Fruit fly (Drosophila melanogaster) whole organism, embryonic: ENCODE results near the gene Prosbeta6.

Experiments used
- Atf3 ChIP-seq: fragments of 200-800 bp; sonication (Bioruptor generic); optimal IDR thresholded peaks from 3 replicates; lab custom pipeline; 2016; ENCODE audit warnings: missing biosample characterization, missing genetic modification characterization
- BEAF-32 ChIP-seq: fragments of 200-800 bp; sonication (Bioruptor generic); optimal IDR thresholded peaks from 3 replicates; lab custom pipeline; 2017; ENCODE audit warnings: missing biosample characterization, missing genetic modification characterization, mild to moderate bottlenecking, moderate library complexity, missing genetic modification reagents
- CG10979 ChIP-seq: fragments of 200-800 bp; sonication (Bioruptor generic); optimal IDR thresholded peaks from 2 replicates; lab custom pipeline; 2018; ENCODE audit warnings: missing biosample characterization, mild to moderate bottlenecking, missing genetic modification characterization, moderate library complexity
- CG11696 ChIP-seq: fragments of 200-800 bp; sonication (Bioruptor generic); IDR thresholded peaks from 2 replicates; pipeline ENCODE4 v1.3.6; 2022; ENCODE audit warnings: missing biosample characterization, missing genetic modification characterization
- CG12071 ChIP-seq: fragments of 200-800 bp; sonication (Bioruptor generic); optimal IDR thresholded peaks from 3 replicates; lab custom pipeline; 2018; ENCODE audit warnings: missing biosample characterization, mild to moderate bottlenecking, missing genetic modification characterization
- CG13775 ChIP-seq: fragments of 200-800 bp; sonication (Bioruptor generic); optimal IDR thresholded peaks from 3 replicates; lab custom pipeline; 2017; ENCODE audit warnings: missing biosample characterization, mild to moderate bottlenecking, missing genetic modification characterization
- CG14050 ChIP-seq: fragments of 200-800 bp; sonication (Bioruptor generic); IDR thresholded peaks from 3 replicates; pipeline ENCODE4 v1.3.6; 2022; ENCODE audit warnings: missing biosample characterization, missing genetic modification characterization
- CG15011 ChIP-seq: fragments of 200-800 bp; sonication (Bioruptor generic); optimal IDR thresholded peaks from 3 replicates; lab custom pipeline; 2018; ENCODE audit warnings: missing biosample characterization, mild to moderate bottlenecking, missing genetic modification characterization
- CG15073 ChIP-seq: fragments of 200-800 bp; sonication (Bioruptor generic); optimal IDR thresholded peaks from 2 replicates; lab custom pipeline; 2016; ENCODE audit warnings: missing biosample characterization, missing genetic modification characterization
- CG17361 ChIP-seq: fragments of 200-800 bp; sonication (Bioruptor generic); IDR thresholded peaks from 3 replicates; pipeline ENCODE4 v1.3.6; 2022; ENCODE audit warnings: missing biosample characterization, missing genetic modification characterization
- CG17829 ChIP-seq: fragments of 200-800 bp; optimal IDR thresholded peaks from 2 replicates; lab custom pipeline; 2019; ENCODE audit warnings: missing biosample characterization, mild to moderate bottlenecking, missing genetic modification characterization, moderate library complexity
- CG30020 ChIP-seq: fragments of 200-800 bp; optimal IDR thresholded peaks from 2 replicates; lab custom pipeline; 2019; ENCODE audit warnings: missing biosample characterization, mild to moderate bottlenecking, missing genetic modification characterization, moderate library complexity
- CG3847 ChIP-seq: fragments of 200-800 bp; sonication (Bioruptor generic); IDR thresholded peaks from 2 replicates; pipeline ENCODE4 v1.3.6; 2022; ENCODE audit warnings: missing biosample characterization, missing genetic modification characterization
- CG4328 ChIP-seq: fragments of 200-800 bp; sonication (Bioruptor generic); optimal IDR thresholded peaks from 3 replicates; lab custom pipeline; 2017; ENCODE audit warnings: missing biosample characterization, missing genetic modification reagents, missing genetic modification characterization
- CG5180 ChIP-seq: fragments of 200-800 bp; sonication (Bioruptor generic); optimal IDR thresholded peaks from 3 replicates; lab custom pipeline; 2017; ENCODE audit warnings: missing biosample characterization, missing genetic modification characterization, mild to moderate bottlenecking, moderate library complexity, missing genetic modification reagents
- CG5953 ChIP-seq: fragments of 200-800 bp; sonication (Bioruptor generic); IDR thresholded peaks from 2 replicates; pipeline ENCODE4 v1.3.6; 2022; ENCODE audit warnings: missing biosample characterization, missing genetic modification characterization
- CG6689 ChIP-seq: fragments of 200-800 bp; sonication (Bioruptor generic); IDR thresholded peaks from 2 replicates; pipeline ENCODE4 v1.3.6; 2022; ENCODE audit warnings: missing biosample characterization, missing genetic modification characterization
- CG9609 ChIP-seq: fragments of 200-800 bp; sonication (Bioruptor generic); optimal IDR thresholded peaks from 3 replicates; lab custom pipeline; 2016; ENCODE audit warnings: missing biosample characterization, missing genetic modification characterization
- Chrac-16 ChIP-seq: fragments of 200-800 bp; sonication (Bioruptor generic); optimal IDR thresholded peaks from 3 replicates; lab custom pipeline; 2016; ENCODE audit warnings: missing biosample characterization, missing genetic modification characterization
- CkIIα-i1 ChIP-seq: fragments of 200-800 bp; sonication (Bioruptor generic); IDR thresholded peaks from 2 replicates; pipeline ENCODE4 v1.3.6; 2022; ENCODE audit warnings: missing biosample characterization, missing genetic modification characterization
- Dll ChIP-seq: fragments of 200-800 bp; sonication (Bioruptor generic); IDR thresholded peaks from 4 replicates; pipeline ENCODE4 v1.3.6; 2022; ENCODE audit warnings: missing biosample characterization, missing genetic modification characterization; ENCODE audit not compliant: partially characterized antibody
- Elba2 ChIP-seq: fragments of 200-800 bp; sonication (Bioruptor generic); optimal IDR thresholded peaks from 3 replicates; lab custom pipeline; 2016; ENCODE audit warnings: missing biosample characterization, missing genetic modification characterization
- Fer3 ChIP-seq: fragments of 200-800 bp; sonication (Bioruptor generic); optimal IDR thresholded peaks from 2 replicates; lab custom pipeline; 2018; ENCODE audit warnings: missing biosample characterization, mild to moderate bottlenecking, missing genetic modification characterization, moderate library complexity
- GATAe ChIP-seq: fragments of 200-800 bp; sonication (Bioruptor generic); conservative IDR thresholded peaks from 2 replicates; pipeline ENCODE4 v1.3.6; 2022; ENCODE audit warnings: missing biosample characterization, missing genetic modification characterization
- H15 ChIP-seq: fragments of 200-800 bp; sonication (Bioruptor generic); IDR thresholded peaks from 3 replicates; pipeline ENCODE4 v1.3.6; 2022; ENCODE audit warnings: missing biosample characterization, missing genetic modification characterization
- Hand ChIP-seq: fragments of 200-800 bp; sonication (Bioruptor generic); optimal IDR thresholded peaks from 2 replicates; lab custom pipeline; 2017; ENCODE audit warnings: mild to moderate bottlenecking, missing biosample characterization, missing genetic modification reagents, missing genetic modification characterization
- Hey ChIP-seq: fragments of 200-800 bp; sonication (Bioruptor generic); optimal IDR thresholded peaks from 3 replicates; lab custom pipeline; 2018; ENCODE audit warnings: missing biosample characterization, mild to moderate bottlenecking, missing genetic modification characterization
- MESR4 ChIP-seq: fragments of 200-800 bp; sonication (Bioruptor generic); optimal IDR thresholded peaks from 2 replicates; lab custom pipeline; 2018; ENCODE audit warnings: missing biosample characterization, mild to moderate bottlenecking, missing genetic modification characterization, moderate library complexity
- Max ChIP-seq: fragments of 200-800 bp; sonication (Bioruptor generic); optimal IDR thresholded peaks from 2 replicates; lab custom pipeline; 2016; ENCODE audit warnings: missing biosample characterization, mild to moderate bottlenecking, missing genetic modification characterization
- Med ChIP-seq: fragments of 200-800 bp; sonication (Bioruptor generic); peaks from one replicate; lab custom pipeline; 2016; ENCODE audit warnings: missing biosample characterization, missing genetic modification characterization, mild to moderate bottlenecking, inconsistent platforms, moderate library complexity
- Mrtf ChIP-seq: fragments of 200-800 bp; sonication (Bioruptor generic); IDR thresholded peaks from 3 replicates; pipeline ENCODE4 v1.3.6; 2022; ENCODE audit warnings: missing biosample characterization, missing genetic modification characterization
- Myb ChIP-seq: fragments of 200-800 bp; sonication (Bioruptor generic); optimal IDR thresholded peaks from 2 replicates; lab custom pipeline; 2016; ENCODE audit warnings: missing biosample characterization, missing genetic modification characterization
- Nf-YC ChIP-seq: fragments of 200-800 bp; optimal IDR thresholded peaks from 3 replicates; lab custom pipeline; 2019; ENCODE audit warnings: missing biosample characterization, mild to moderate bottlenecking, missing genetic modification characterization, moderate library complexity
- Pdp1 ChIP-seq, 2 experiments: fragments of 200-800 bp; sonication (Bioruptor generic); optimal IDR thresholded peaks; 3 replicates each; lab custom pipeline; 2016; ENCODE audit warnings: missing biosample characterization in 2 of 2, missing genetic modification characterization in 2 of 2, mild to moderate bottlenecking in 1 of 2, moderate library complexity in 1 of 2
- Xrp1 ChIP-seq: fragments of 200-800 bp; sonication (Bioruptor generic); IDR thresholded peaks from 2 replicates; pipeline ENCODE4 v1.3.6; 2022; ENCODE audit warnings: missing biosample characterization, missing genetic modification characterization
- cad ChIP-seq: fragments of >200 bp; optimal IDR thresholded peaks from 2 replicates; lab custom pipeline; 2017; ENCODE audit warnings: missing biosample characterization, missing genetic modification characterization
- caup ChIP-seq: fragments of 200-800 bp; sonication (Bioruptor generic); optimal IDR thresholded peaks from 3 replicates; lab custom pipeline; 2017; ENCODE audit warnings: missing biosample characterization, mild to moderate bottlenecking, missing genetic modification characterization, moderate library complexity; ENCODE audit not compliant: severe bottlenecking
- cg ChIP-seq: fragments of 200-800 bp; sonication (Bioruptor generic); optimal IDR thresholded peaks from 3 replicates; lab custom pipeline; 2019; ENCODE audit warnings: missing biosample characterization, mild to moderate bottlenecking, missing genetic modification characterization, moderate library complexity
- chif ChIP-seq, 2 experiments: fragments of 200-800 bp; sonication (Bioruptor generic); optimal IDR thresholded peaks; 3 replicates each; lab custom pipeline; 2016; ENCODE audit warnings: missing biosample characterization in 2 of 2, missing genetic modification characterization in 2 of 2
- chn ChIP-seq: fragments of 200-800 bp; sonication (Bioruptor generic); optimal IDR thresholded peaks from 2 replicates; lab custom pipeline; 2016; ENCODE audit warnings: missing biosample characterization, missing genetic modification characterization
- crc ChIP-seq: fragments of 200-800 bp; sonication (Bioruptor generic); optimal IDR thresholded peaks from 2 replicates; lab custom pipeline; 2016; ENCODE audit warnings: missing biosample characterization, missing genetic modification characterization
- eve ChIP-seq, 2 experiments: fragments of >200 bp; optimal IDR thresholded peaks; 2 replicates each; lab custom pipeline; 2017; ENCODE audit warnings: missing biosample characterization in 2 of 2, missing genetic modification characterization in 2 of 2
- eyg ChIP-seq: fragments of 200-800 bp; sonication (Bioruptor generic); optimal IDR thresholded peaks from 3 replicates; lab custom pipeline; 2016; ENCODE audit warnings: missing biosample characterization, missing genetic modification characterization
- fd96Cb ChIP-seq: fragments of 200-800 bp; sonication (Bioruptor generic); optimal IDR thresholded peaks from 2 replicates; lab custom pipeline; 2018; ENCODE audit warnings: missing biosample characterization, mild to moderate bottlenecking, missing genetic modification characterization, moderate library complexity
- ham ChIP-seq: fragments of 200-800 bp; sonication (Bioruptor generic); IDR thresholded peaks from 2 replicates; pipeline ENCODE4 v1.3.6; 2022; ENCODE audit warnings: missing biosample characterization, missing genetic modification characterization
- lmd ChIP-seq: fragments of 200-800 bp; sonication (Bioruptor generic); IDR thresholded peaks from 2 replicates; pipeline ENCODE4 v1.3.6; 2022; ENCODE audit warnings: missing biosample characterization, missing genetic modification characterization
- nmo ChIP-seq: fragments of 200-800 bp; sonication (Bioruptor generic); optimal IDR thresholded peaks from 2 replicates; lab custom pipeline; 2018; ENCODE audit warnings: missing biosample characterization, mild to moderate bottlenecking, missing genetic modification characterization, moderate library complexity
- repo ChIP-seq: fragments of 200-800 bp; sonication (Bioruptor generic); optimal IDR thresholded peaks from 2 replicates; lab custom pipeline; 2016; ENCODE audit warnings: missing biosample characterization, missing genetic modification characterization
- seq ChIP-seq: fragments of 200-800 bp; sonication (Bioruptor generic); IDR thresholded peaks from 2 replicates; pipeline ENCODE4 v1.3.6; 2022; ENCODE audit warnings: missing biosample characterization, missing genetic modification characterization
- tgo ChIP-seq: fragments of 200-800 bp; sonication (Bioruptor generic); IDR thresholded peaks from 3 replicates; pipeline ENCODE4 v1.3.6; 2022; ENCODE audit warnings: missing biosample characterization, missing genetic modification characterization
- ttk ChIP-seq: fragments of 200-800 bp; sonication (Bioruptor generic); IDR thresholded peaks from 2 replicates; pipeline ENCODE4 v2.1.2; 2022; ENCODE audit warnings: missing biosample characterization, missing genetic modification characterization
- z ChIP-seq: fragments of 200-800 bp; sonication (Bioruptor generic); IDR thresholded peaks from 3 replicates; pipeline ENCODE4 v1.3.6; 2022; ENCODE audit warnings: missing biosample characterization, missing genetic modification characterization

The Prosbeta6 gene

DNA sequence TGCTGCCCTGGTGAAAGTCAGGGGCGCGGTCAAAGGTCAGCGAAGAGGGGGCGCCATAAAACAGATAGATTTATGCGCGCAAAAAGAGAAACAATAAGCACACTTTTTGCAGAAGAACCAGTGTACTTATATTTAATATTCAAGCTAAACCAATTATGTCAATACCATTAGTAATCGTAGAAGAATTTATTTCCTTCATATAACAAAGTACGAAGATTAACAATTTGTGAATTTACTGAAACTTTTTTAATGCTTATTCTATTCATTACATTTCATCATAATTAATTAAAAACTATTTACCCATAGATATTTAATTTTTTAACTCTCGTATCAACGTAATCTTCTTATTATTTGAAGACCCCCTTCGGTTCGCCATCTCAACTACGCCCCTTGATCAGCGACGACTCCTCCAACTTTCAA, 31.9 kb upstream of the Prosbeta6 start (continued):
- peak in 1 of 2 experiments; percentile 2 for TF ChIP-seq Pdp1 (GFP tag; optimal IDR thresholded peaks at IDR 0.05; lab: Kevin White, UChicago)
- TF ChIP-seq crc (GFP tag; lab: Kevin White, UChicago), result no peak
- no peak for TF ChIP-seq Hey
- TF ChIP-seq CG15011 (GFP tag; lab: Kevin White, UChicago), result no peak
- peak; percentile 57 for TF ChIP-seq CG5180 (GFP tag; lab: Kevin White, UChicago)
- no peak for TF ChIP-seq cg (GFP tag; lab: Kevin White, UChicago)
- peak; percentile 86 for TF ChIP-seq CG10979 (tag; lab: Kevin White, UChicago)
- peak; percentile 31; the same call in 1 of the 3 replicates for TF ChIP-seq tgo (GFP tag; lab: Robert Waterston, UW)
- TF ChIP-seq caup (GFP tag; lab: Kevin White, UChicago), result no peak
- peak; percentile 73 for TF ChIP-seq fd96Cb (tag; lab: Kevin White, UChicago)
- no peak for TF ChIP-seq CG5953
- 0 out of 3 replicates have a peak, but pooled peaks have one; percentile 30 for TF ChIP-seq H15 (GFP tag; lab: Robert Waterston, UW)
- peak; percentile 51; the same call in 1 of the 2 replicates for TF ChIP-seq lmd (GFP tag; lab: Robert Waterston, UW)
- TF ChIP-seq nmo, result peak; percentile 90
- no peak for TF ChIP-seq CG12071
- TF ChIP-seq seq (GFP tag; lab: Robert Waterston, UW), result no peak
- TF ChIP-seq BEAF-32 (GFP tag; lab: Kevin White, UChicago), result no peak
- peak; percentile 52 for TF ChIP-seq CG6689 (GFP tag; lab: Robert Waterston, UW)
- no peak for TF ChIP-seq CG9609 (GFP tag; lab: Kevin White, UChicago)
- TF ChIP-seq Atf3 (GFP tag; lab: Kevin White, UChicago), result no peak
- peak; percentile 92 for TF ChIP-seq CG17361 (GFP tag; lab: Robert Waterston, UW)
- peak; percentile 39 for TF ChIP-seq CG4328 (GFP tag; lab: Kevin White, UChicago)
- TF ChIP-seq CG13775, result peak; percentile 46
- no peak for TF ChIP-seq ttk (GFP tag; lab: Robert Waterston, UW)
- TF ChIP-seq repo (GFP tag; lab: Kevin White, UChicago), result no peak
- no peak for TF ChIP-seq CG14050 (GFP tag; lab: Robert Waterston, UW)
- no peak for TF ChIP-seq cad (GFP tag; lab: Kevin White, UChicago)
- no peak for TF ChIP-seq Mrtf
- TF ChIP-seq z (GFP tag; lab: Robert Waterston, UW), result no peak
- TF ChIP-seq Med, result peak; percentile 23
- TF ChIP-seq ham (GFP tag; lab: Robert Waterston, UW), result no peak
- TF ChIP-seq MESR4 (GFP tag; lab: Kevin White, UChicago), result no peak
- TF ChIP-seq Fer3 (tag; lab: Kevin White, UChicago), result no peak
- TF ChIP-seq CkIIα-i1 (GFP tag; lab: Robert Waterston, UW), result no peak
- no peak for TF ChIP-seq Nf-YC (tag; lab: Kevin White, UChicago)
- peak; percentile 78 for TF ChIP-seq CG17829 (tag; lab: Kevin White, UChicago)
- TF ChIP-seq CG11696 (GFP tag; lab: Robert Waterston, UW), result no peak
- peak; percentile 33 to 66 for TF ChIP-seq chif (GFP tag; optimal IDR thresholded peaks at IDR 0.05; lab: Kevin White, UChicago)
- no peak for TF ChIP-seq Hand (GFP tag; lab: Kevin White, UChicago)
- peak; percentile 42 for TF ChIP-seq Chrac-16 (GFP tag; lab: Kevin White, UChicago)
- peak; percentile 39; the same call in 1 of the 2 replicates for TF ChIP-seq Xrp1 (GFP tag; lab: Robert Waterston, UW)
- peak; percentile 15 for TF ChIP-seq CG15073 (GFP tag; lab: Kevin White, UChicago)
- TF ChIP-seq Myb (GFP tag; lab: Kevin White, UChicago), result no peak
- peak; percentile 27 for TF ChIP-seq Max (GFP tag; lab: Kevin White, UChicago)
- no peak for TF ChIP-seq chn
- no peak for TF ChIP-seq CG3847 (GFP tag; lab: Robert Waterston, UW)
- TF ChIP-seq Dll (GFP tag; lab: Robert Waterston, UW), result no peak
- no peak for TF ChIP-seq eyg
- peak in 1 of 2 experiments; percentile 84 for TF ChIP-seq eve (GFP tag; optimal IDR thresholded peaks at IDR 0.05; lab: Kevin White, UChicago)
- TF ChIP-seq Elba2, result no peak
- peak; percentile 23 for TF ChIP-seq CG30020 (tag; lab: Kevin White, UChicago)
- no peak for TF ChIP-seq GATAe (GFP tag; lab: Robert Waterston, UW)
